Fruit fly (Drosophila melanogaster): ENCODE results near the gene ND-13B.

The ND-13B gene

dm6 chr3L:10660744-10661589, 32.9 kb downstream of the ND-13B start, which contains the start of the genes CG32066 and CG8003 (continued):
- TF ChIP-seq knrl (GFP tag; IDR thresholded peaks at IDR 0.05; ENCODE audit: partially characterized antibody) (peak; percentile 92), pfk (GFP tag; optimal IDR thresholded peaks at IDR 0.05) (no peak), dpn (GFP tag; optimal IDR thresholded peaks at IDR 0.05) (peak in 1 of 2 experiments; percentile 6), CG6854 (GFP tag; optimal IDR thresholded peaks at IDR 0.05) (peak; percentile 36), gro (GFP tag; optimal IDR thresholded peaks at IDR 0.05) (peak; percentile 57), CG4820 (GFP tag; optimal IDR thresholded peaks at IDR 0.05) (peak; percentile 56), tgo (GFP tag; IDR thresholded peaks at IDR 0.05) (peak; percentile 35; the same call in 1 of the 3 replicates), eyg (GFP tag; optimal IDR thresholded peaks at IDR 0.05) (no peak), CG42726 (GFP tag; IDR thresholded peaks at IDR 0.05; ENCODE audit: partially characterized antibody) (peak; percentile 81), Stat92E (GFP tag; optimal IDR thresholded peaks at IDR 0.05) (peak in 1 of 3 experiments; percentile 47), Usf (GFP tag; optimal IDR thresholded peaks at IDR 0.05) (no peak), scrt (GFP tag; optimal IDR thresholded peaks at IDR 0.05) (peak; percentile 26), CG17568 (GFP tag; optimal IDR thresholded peaks at IDR 0.05) (peak; percentile 61), CG9817 (tag; optimal IDR thresholded peaks at IDR 0.05) (peak; percentile 2), sima (GFP tag; optimal IDR thresholded peaks at IDR 0.05) (no peak), Atf3 (GFP tag; optimal IDR thresholded peaks at IDR 0.05) (no peak), vfl (GFP tag; optimal IDR thresholded peaks at IDR 0.05) (peak; percentile 40), gsb-n (tag; optimal IDR thresholded peaks at IDR 0.05) (peak; percentile 35), Atf6 (GFP tag; IDR thresholded peaks at IDR 0.05) (peak; percentile 40; the same call in 1 of the 2 replicates), mld (GFP tag; IDR thresholded peaks at IDR 0.05; ENCODE audit: partially characterized antibody) (peak; percentile 70; the same call in 2 of the 3 replicates), CG34376 (GFP tag; optimal IDR thresholded peaks at IDR 0.05) (peak; percentile 86), kni (GFP tag; optimal IDR thresholded peaks at IDR 0.05) (peak; percentile 10), CG17361 (GFP tag; IDR thresholded peaks at IDR 0.05) (peak; percentile 66), CG9609 (GFP tag; optimal IDR thresholded peaks at IDR 0.05) (no peak), CG4404 (GFP tag; IDR thresholded peaks at IDR 0.05) (no peak), wor (GFP tag; IDR thresholded peaks at IDR 0.05) (no peak), CG4360 (GFP tag; IDR thresholded peaks at IDR 0.05) (peak; percentile 96), CG13424 (tag; optimal IDR thresholded peaks at IDR 0.05) (peak; percentile 50), pb (GFP tag; optimal IDR thresholded peaks at IDR 0.05) (no peak), CG2120 (GFP tag; optimal IDR thresholded peaks at IDR 0.05) (peak; percentile 37), insv (GFP tag; optimal IDR thresholded peaks at IDR 0.05) (no peak), C15 (GFP tag; IDR thresholded peaks at IDR 0.05) (0 out of 3 replicates have a peak, but pooled peaks have one; percentile 8), row (GFP tag; IDR thresholded peaks at IDR 0.05) (peak; percentile 82), ash1 (GFP tag; optimal IDR thresholded peaks at IDR 0.05) (no peak), YL-1 (GFP tag; optimal IDR thresholded peaks at IDR 0.05) (peak; percentile 12), Deaf1 (tag; optimal IDR thresholded peaks at IDR 0.05) (no peak), CG9932 (GFP tag; IDR thresholded peaks at IDR 0.05) (peak; percentile 74), Neu2 (GFP tag; optimal IDR thresholded peaks at IDR 0.05; ENCODE audit: borderline replicate concordance) (no peak), CG3163 (GFP tag; optimal IDR thresholded peaks at IDR 0.05) (no peak), sim (GFP tag; IDR thresholded peaks at IDR 0.05) (no peak), Doc2 (GFP tag; IDR thresholded peaks at IDR 0.05) (no peak), CG6175 (GFP tag; IDR thresholded peaks at IDR 0.05) (no peak), pan (optimal IDR thresholded peaks at IDR 0.05) (no peak), pan (GFP tag; optimal IDR thresholded peaks at IDR 0.05 in 1 of 2, IDR thresholded peaks at IDR 0.05 in 1 of 2) (peak in 1 of 2 experiments; percentile 17), Bgb (GFP tag; IDR thresholded peaks at IDR 0.05; ENCODE audit: partially characterized antibody) (peak; percentile 91), CG9876 (GFP tag; optimal IDR thresholded peaks at IDR 0.05) (no peak), so (GFP tag; IDR thresholded peaks at IDR 0.05) (0 out of 3 replicates have a peak, but pooled peaks have one; percentile 33), NK7.1 (GFP tag; optimal IDR thresholded peaks at IDR 0.05) (no peak), CG31365 (tag; optimal IDR thresholded peaks at IDR 0.05) (no peak)
